Fruit fly (Drosophila melanogaster) S2 (cell line): ENCODE results near the gene Ced-12.

Experiments used
- CG8478 ChIP-seq: fragments of >200 bp; optimal IDR thresholded peaks from 2 replicates; lab custom pipeline; 2018
- CTCF ChIP-seq, 2 experiments: fragments of >200 bp; optimal IDR thresholded peaks; 2 replicates each; lab custom pipeline; 2018

DNA sequence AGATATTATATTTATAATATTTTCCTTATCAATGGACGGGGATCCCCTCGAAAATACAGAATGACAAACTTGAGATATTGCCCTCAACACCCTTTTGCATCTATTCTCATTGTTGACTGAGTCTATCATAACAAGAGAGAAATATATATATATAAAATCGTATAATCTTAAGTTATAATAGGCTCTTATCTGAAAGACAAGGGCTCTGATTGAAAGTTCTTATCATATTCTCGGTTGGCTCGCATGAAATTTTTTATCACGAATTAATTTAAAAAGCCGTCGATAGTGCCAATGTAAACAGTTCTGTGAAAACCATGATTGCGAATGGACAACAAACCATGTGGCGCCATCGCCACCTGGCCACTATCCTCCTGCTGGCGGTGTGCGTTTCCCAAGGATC lies 13.2 kb downstream of the Ced-12 start, which contains the start of gene Phae2:
- TF ChIP-seq CG8478 (no peak), CTCF (optimal IDR thresholded peaks at IDR 0.05; lab: Kevin White, UChicago) (no peak)
